Worm (Caenorhabditis elegans) whole organism, young adult: ENCODE results near the gene K09E2.3.
A peak's percentile ranks its signal among the peaks of the same experiment; 100 is the strongest.

Experiments
- B0019.2 ChIP-seq: fragments of 200-800 bp; sonication (Bioruptor generic); conservative IDR thresholded peaks from 2 replicates; pipeline ENCODE4 v1.3.6; 2022; ENCODE audit warnings: missing genetic modification reagents, missing genetic modification characterization, missing compliant biosample characterization
- B0035.1 ChIP-seq: sonication (generic microtip); optimal IDR thresholded peaks from 2 replicates; lab custom pipeline; 2016; ENCODE audit warnings: missing genetic modification characterization, mild to moderate bottlenecking, missing compliant biosample characterization, missing genotype, missing genetic modification reagents
- B0261.1 ChIP-seq: sonication (generic microtip); optimal IDR thresholded peaks from 2 replicates; lab custom pipeline; 2016; ENCODE audit warnings: mild to moderate bottlenecking, missing genetic modification characterization, moderate library complexity, missing compliant biosample characterization
- F23B12.7 ChIP-seq: sonication (generic microtip); optimal IDR thresholded peaks from 2 replicates; lab custom pipeline; 2017; ENCODE audit warnings: missing genetic modification characterization, mild to moderate bottlenecking, missing compliant biosample characterization, antibody characterized with exemption, moderate library complexity; ENCODE audit not compliant: insufficient read depth
- K12H6.12 ChIP-seq: fragments of 200-800 bp; sonication (Bioruptor generic); optimal IDR thresholded peaks from 2 replicates; lab custom pipeline; 2018; ENCODE audit warnings: mild to moderate bottlenecking, missing genetic modification characterization, missing compliant biosample characterization
- T26A5.8 ChIP-seq: sonication (generic microtip); optimal IDR thresholded peaks from 2 replicates; lab custom pipeline; 2016; ENCODE audit warnings: missing genetic modification characterization, missing compliant biosample characterization
- Y67H2A.10 ChIP-seq: fragments of 200-800 bp; sonication (Bioruptor generic); conservative IDR thresholded peaks from 2 replicates; pipeline ENCODE4 v1.3.6; 2022; ENCODE audit warnings: missing genetic modification reagents, missing genetic modification characterization, missing compliant biosample characterization
- ZK185.1 ChIP-seq: sonication (generic microtip); optimal IDR thresholded peaks from 2 replicates; lab custom pipeline; 2016; ENCODE audit warnings: mild to moderate bottlenecking, missing genetic modification characterization, missing compliant biosample characterization; ENCODE audit not compliant: poor library complexity, severe bottlenecking
- ama-1 ChIP-seq, 3 experiments: fragments of 150-350 bp in 1 of 3; sonication (generic microtip) in 2 of 3; optimal IDR thresholded peaks; 2 replicates each; lab custom pipeline; 2014 to 2018; ENCODE audit warnings: missing biosample characterization in 2 of 3, missing genetic modification characterization in 2 of 3, missing genetic modification reagents in 2 of 3
- aptf-2 ChIP-seq: fragments of 200-800 bp; sonication (Bioruptor generic); conservative IDR thresholded peaks from 2 replicates; pipeline ENCODE4 v1.3.6; 2022; ENCODE audit warnings: missing genetic modification reagents, missing genetic modification characterization, missing compliant biosample characterization
- atf-7 ChIP-seq: sonication (generic microtip); optimal IDR thresholded peaks from 2 replicates; lab custom pipeline; 2017; ENCODE audit warnings: mild to moderate bottlenecking, missing genetic modification characterization, missing compliant biosample characterization
- attf-6 ChIP-seq: fragments of 200-800 bp; sonication (Bioruptor generic); IDR thresholded peaks from 2 replicates; pipeline ENCODE4 v1.3.6; 2022; ENCODE audit warnings: missing genetic modification reagents, missing genetic modification characterization, missing compliant biosample characterization
- ceh-100 ChIP-seq: fragments of 200-800 bp; sonication (Bioruptor generic); IDR thresholded peaks from 2 replicates; pipeline ENCODE4 v1.3.6; 2022; ENCODE audit warnings: missing genetic modification reagents, missing genetic modification characterization, missing compliant biosample characterization
- ceh-27 ChIP-seq: fragments of 200-800 bp; sonication (Bioruptor generic); optimal IDR thresholded peaks from 2 replicates; lab custom pipeline; 2018; ENCODE audit warnings: mild to moderate bottlenecking, missing genetic modification characterization, moderate library complexity, missing compliant biosample characterization
- ceh-91 ChIP-seq: fragments of 200-800 bp; sonication (Bioruptor generic); IDR thresholded peaks from 2 replicates; pipeline ENCODE4 v1.3.6; 2022; ENCODE audit warnings: missing genetic modification reagents, missing genetic modification characterization, missing compliant biosample characterization
- die-1 ChIP-seq: sonication (generic microtip); optimal IDR thresholded peaks from 2 replicates; lab custom pipeline; 2016; ENCODE audit warnings: missing genotype, mild to moderate bottlenecking, missing genetic modification characterization, missing compliant biosample characterization
- dox-1 ChIP-seq: fragments of 200-800 bp; sonication (Bioruptor generic); IDR thresholded peaks from 2 replicates; pipeline ENCODE4 v1.3.6; 2022; ENCODE audit warnings: missing genetic modification reagents, missing genetic modification characterization, missing compliant biosample characterization
- dpff-1 ChIP-seq: sonication (generic microtip); optimal IDR thresholded peaks from 2 replicates; lab custom pipeline; 2017; ENCODE audit warnings: mild to moderate bottlenecking, missing genetic modification characterization, missing compliant biosample characterization
- egl-18 ChIP-seq: fragments of 200-800 bp; sonication (Bioruptor generic); IDR thresholded peaks from 2 replicates; pipeline ENCODE4 v1.3.6; 2022; ENCODE audit warnings: missing genetic modification reagents, missing genetic modification characterization, missing compliant biosample characterization
- him-1 ChIP-seq: sonication (generic microtip); optimal IDR thresholded peaks from 2 replicates; lab custom pipeline; 2016; ENCODE audit warnings: missing genotype, missing genetic modification reagents, missing genetic modification characterization, missing compliant biosample characterization
- hmg-1.2 ChIP-seq: fragments of 200-800 bp; sonication (Bioruptor generic); IDR thresholded peaks from 2 replicates; pipeline ENCODE4 v1.3.6; 2022; ENCODE audit warnings: missing genetic modification reagents, missing genetic modification characterization, missing compliant biosample characterization
- hmg-20 ChIP-seq: fragments of 200-800 bp; sonication (Bioruptor generic); IDR thresholded peaks from 2 replicates; pipeline ENCODE4 v1.3.6; 2022; ENCODE audit warnings: missing genetic modification reagents, missing genetic modification characterization, missing compliant biosample characterization
- let-526 ChIP-seq: fragments of 200-800 bp; sonication (Bioruptor generic); IDR thresholded peaks from 2 replicates; pipeline ENCODE4 v1.3.6; 2022; ENCODE audit warnings: missing genetic modification reagents, missing genetic modification characterization, missing compliant biosample characterization
- lin-40 ChIP-seq: sonication (generic microtip); optimal IDR thresholded peaks from 2 replicates; lab custom pipeline; 2016; ENCODE audit warnings: missing genetic modification characterization, mild to moderate bottlenecking, missing compliant biosample characterization, missing genotype, missing genetic modification reagents
- lin-54 ChIP-seq: fragments of 200-800 bp; sonication (Bioruptor generic); optimal IDR thresholded peaks from 2 replicates; lab custom pipeline; 2018; ENCODE audit warnings: mild to moderate bottlenecking, missing genetic modification characterization, missing compliant biosample characterization
- lir-1 ChIP-seq: fragments of 200-800 bp; sonication (Bioruptor generic); conservative IDR thresholded peaks from 2 replicates; pipeline ENCODE4 v1.3.6; 2022; ENCODE audit warnings: missing genetic modification reagents, missing genetic modification characterization, missing compliant biosample characterization
- lsl-1 ChIP-seq: fragments of 200-800 bp; sonication (Bioruptor generic); optimal IDR thresholded peaks from 2 replicates; lab custom pipeline; 2018; ENCODE audit warnings: mild to moderate bottlenecking, missing genetic modification characterization, moderate library complexity, missing compliant biosample characterization
- lsy-27 ChIP-seq: sonication (generic microtip); optimal IDR thresholded peaks from 2 replicates; lab custom pipeline; 2017; ENCODE audit warnings: missing genetic modification characterization, mild to moderate bottlenecking, missing compliant biosample characterization, antibody characterized with exemption, missing genotype, borderline replicate concordance; ENCODE audit not compliant: insufficient read depth
- madf-6 ChIP-seq: fragments of 200-800 bp; sonication (Bioruptor generic); IDR thresholded peaks from 2 replicates; pipeline ENCODE4 v1.3.6; 2022; ENCODE audit warnings: missing genetic modification reagents, missing genetic modification characterization, missing compliant biosample characterization
- mel-28 ChIP-seq: sonication (generic microtip); optimal IDR thresholded peaks from 2 replicates; lab custom pipeline; 2016; ENCODE audit warnings: borderline replicate concordance, mild to moderate bottlenecking, missing genetic modification characterization, missing compliant biosample characterization
- mxl-1 ChIP-seq: sonication (generic microtip); optimal IDR thresholded peaks from 2 replicates; lab custom pipeline; 2016; ENCODE audit warnings: missing genetic modification characterization, missing compliant biosample characterization
- nhr-120 ChIP-seq: fragments of 200-800 bp; sonication (Bioruptor generic); IDR thresholded peaks from 2 replicates; pipeline ENCODE4 v1.3.6; 2022; ENCODE audit warnings: missing genetic modification characterization, missing compliant biosample characterization
- nhr-27 ChIP-seq: fragments of 200-800 bp; sonication (Bioruptor generic); optimal IDR thresholded peaks from 2 replicates; lab custom pipeline; 2018; ENCODE audit warnings: mild to moderate bottlenecking, missing genetic modification characterization, moderate library complexity, missing compliant biosample characterization
- nhr-90 ChIP-seq: sonication (generic microtip); optimal IDR thresholded peaks from 2 replicates; lab custom pipeline; 2016; ENCODE audit warnings: missing genotype, mild to moderate bottlenecking, missing genetic modification characterization, missing compliant biosample characterization
- pbrm-1 ChIP-seq: fragments of 200-800 bp; sonication (Bioruptor generic); IDR thresholded peaks from 2 replicates; pipeline ENCODE4 v1.3.6; 2022; ENCODE audit warnings: missing genetic modification reagents, missing genetic modification characterization, missing compliant biosample characterization
- pha-4 ChIP-seq: fragments of 150-350 bp; sonication (generic microtip); optimal IDR thresholded peaks from 2 replicates; lab custom pipeline; 2014; ENCODE audit warnings: missing biosample characterization, missing genetic modification reagents, missing genetic modification characterization
- rpc-1 ChIP-seq, 2 experiments: fragments of 150-350 bp in 1 of 2; sonication (generic microtip) in 1 of 2; optimal IDR thresholded peaks; 2 replicates each; lab custom pipeline; 2014 to 2018; ENCODE audit warnings: missing biosample characterization in 1 of 2, missing genetic modification characterization in 1 of 2, missing genetic modification reagents in 1 of 2, missing genotype in 1 of 2
- snpc-3.4 ChIP-seq: sonication (generic microtip); optimal IDR thresholded peaks from 2 replicates; lab custom pipeline; 2017; ENCODE audit warnings: missing genetic modification characterization, mild to moderate bottlenecking, missing compliant biosample characterization, antibody characterized with exemption, moderate library complexity, missing genotype, missing genetic modification reagents
- somi-1 ChIP-seq: fragments of 200-800 bp; sonication (Bioruptor generic); optimal IDR thresholded peaks from 2 replicates; lab custom pipeline; 2018; ENCODE audit warnings: mild to moderate bottlenecking, missing genetic modification characterization, missing compliant biosample characterization
- tbp1 ChIP-seq: fragments of 200-800 bp; sonication (Bioruptor generic); optimal IDR thresholded peaks from 2 replicates; lab custom pipeline; 2018; ENCODE audit warnings: mild to moderate bottlenecking, missing genetic modification characterization, missing compliant biosample characterization
- tlf-1 ChIP-seq: fragments of 200-800 bp; sonication (Bioruptor generic); optimal IDR thresholded peaks from 2 replicates; lab custom pipeline; 2018; ENCODE audit warnings: mild to moderate bottlenecking, missing genetic modification characterization, missing compliant biosample characterization
- unc-130 ChIP-seq: sonication (generic microtip); optimal IDR thresholded peaks from 2 replicates; lab custom pipeline; 2016; ENCODE audit warnings: missing genetic modification reagents, missing genetic modification characterization, missing compliant biosample characterization
- unc-62 ChIP-seq: fragments of 150-350 bp; optimal IDR thresholded peaks from 2 replicates; lab custom pipeline; 2014; ENCODE audit warnings: missing biosample characterization, missing genetic modification reagents, missing genetic modification characterization
- xnd-1 ChIP-seq: sonication (generic microtip); optimal IDR thresholded peaks from 2 replicates; lab custom pipeline; 2016; ENCODE audit warnings: missing genotype, missing genetic modification reagents, missing genetic modification characterization, missing compliant biosample characterization
- ztf-22 ChIP-seq: fragments of 200-800 bp; sonication (Bioruptor generic); optimal IDR thresholded peaks from 2 replicates; lab custom pipeline; 2018; ENCODE audit warnings: mild to moderate bottlenecking, missing genetic modification characterization, moderate library complexity, missing compliant biosample characterization
- ztf-28 ChIP-seq: fragments of 200-800 bp; sonication (Bioruptor generic); IDR thresholded peaks from 2 replicates; pipeline ENCODE4 v1.3.6; 2022; ENCODE audit warnings: missing genetic modification reagents, missing genetic modification characterization, missing compliant biosample characterization
- ztf-6 ChIP-seq: fragments of 200-800 bp; sonication (Bioruptor generic); IDR thresholded peaks from 2 replicates; pipeline ENCODE4 v1.3.6; 2022; ENCODE audit warnings: missing genetic modification reagents, missing genetic modification characterization, missing compliant biosample characterization

Gene K09E2.3

ce11 chrX:8650535-8650934 lies 22.3 kb upstream of the K09E2.3 start:
- TF ChIP-seq him-1 (tag; lab: Kevin White, UChicago) (peak; percentile 73), ceh-100 (GFP tag; lab: Robert Waterston, UW) (peak; percentile 33), ztf-6 (GFP tag; lab: Robert Waterston, UW) (no peak), madf-6 (no peak; the same call in 1 of the 2 replicates), tlf-1 (GFP tag; lab: Kevin White, UChicago) (no peak), rpc-1 (optimal IDR thresholded peaks at IDR 0.05; lab: Kevin White, UChicago) (peak; percentile 93), rpc-1 (tag; optimal IDR thresholded peaks at IDR 0.05; lab: Kevin White, UChicago) (peak; percentile 95), mxl-1 (tag; lab: Kevin White, UChicago) (peak; percentile 3), B0261.1 (peak; percentile 84), ceh-91 (no peak), hmg-1.2 (GFP tag; lab: Robert Waterston, UW) (peak; percentile 64), let-526 (no peak), pha-4 (tag; lab: Kevin White, UChicago) (no peak), pbrm-1 (GFP tag; lab: Robert Waterston, UW) (peak; percentile 80), atf-7 (tag; lab: Kevin White, UChicago) (no peak), xnd-1 (tag; lab: Kevin White, UChicago) (no peak), egl-18 (GFP tag; lab: Robert Waterston, UW) (no peak), K12H6.12 (tag; lab: Kevin White, UChicago) (no peak), unc-62 (no peak), dox-1 (GFP tag; lab: Robert Waterston, UW) (no peak; the same call in 1 of the 2 replicates), F23B12.7 (tag; lab: Kevin White, UChicago) (no peak), attf-6 (peak; percentile 72; the same call in 1 of the 2 replicates), lin-54 (no peak), ztf-28 (GFP tag; lab: Robert Waterston, UW) (no peak), lin-40 (tag; lab: Kevin White, UChicago) (peak; percentile 39), ama-1 (optimal IDR thresholded peaks at IDR 0.05; lab: Kevin White, UChicago) (no peak), ama-1 (GFP tag; optimal IDR thresholded peaks at IDR 0.05; lab: Kevin White, UChicago) (peak; percentile 7 to 68), ZK185.1 (tag; lab: Kevin White, UChicago) (peak; percentile 39), T26A5.8 (tag; lab: Kevin White, UChicago) (peak; percentile 50), aptf-2 (GFP tag; lab: Robert Waterston, UW) (no peak), lir-1 (GFP tag; lab: Robert Waterston, UW) (no peak), nhr-120 (GFP tag; lab: Robert Waterston, UW) (no peak), nhr-90 (tag; lab: Kevin White, UChicago) (peak; percentile 65), ceh-27 (GFP tag; lab: Kevin White, UChicago) (peak; percentile 53), nhr-27 (no peak), dpff-1 (no peak), somi-1 (GFP tag; lab: Kevin White, UChicago) (peak; percentile 31), Y67H2A.10 (GFP tag; lab: Robert Waterston, UW) (0 out of 2 replicates have a peak, but pooled peaks have one; percentile 9), B0035.1 (tag; lab: Kevin White, UChicago) (peak; percentile 69), lsl-1 (GFP tag; lab: Kevin White, UChicago) (peak; percentile 23), unc-130 (peak; percentile 20), lsy-27 (tag; lab: Kevin White, UChicago) (no peak), B0019.2 (GFP tag; lab: Robert Waterston, UW) (no peak), tbp1 (GFP tag; lab: Kevin White, UChicago) (peak; percentile 89), hmg-20 (GFP tag; lab: Robert Waterston, UW) (peak; percentile 56; the same call in 1 of the 2 replicates), mel-28 (tag; lab: Kevin White, UChicago) (no peak), ztf-22 (GFP tag; lab: Kevin White, UChicago) (peak; percentile 18), die-1 (peak; percentile 77), snpc-3.4 (tag; lab: Kevin White, UChicago) (peak; percentile 57)
